Fruit fly (Drosophila melanogaster): ENCODE data around the gene Syx13.

The Syx13 gene

DNA sequence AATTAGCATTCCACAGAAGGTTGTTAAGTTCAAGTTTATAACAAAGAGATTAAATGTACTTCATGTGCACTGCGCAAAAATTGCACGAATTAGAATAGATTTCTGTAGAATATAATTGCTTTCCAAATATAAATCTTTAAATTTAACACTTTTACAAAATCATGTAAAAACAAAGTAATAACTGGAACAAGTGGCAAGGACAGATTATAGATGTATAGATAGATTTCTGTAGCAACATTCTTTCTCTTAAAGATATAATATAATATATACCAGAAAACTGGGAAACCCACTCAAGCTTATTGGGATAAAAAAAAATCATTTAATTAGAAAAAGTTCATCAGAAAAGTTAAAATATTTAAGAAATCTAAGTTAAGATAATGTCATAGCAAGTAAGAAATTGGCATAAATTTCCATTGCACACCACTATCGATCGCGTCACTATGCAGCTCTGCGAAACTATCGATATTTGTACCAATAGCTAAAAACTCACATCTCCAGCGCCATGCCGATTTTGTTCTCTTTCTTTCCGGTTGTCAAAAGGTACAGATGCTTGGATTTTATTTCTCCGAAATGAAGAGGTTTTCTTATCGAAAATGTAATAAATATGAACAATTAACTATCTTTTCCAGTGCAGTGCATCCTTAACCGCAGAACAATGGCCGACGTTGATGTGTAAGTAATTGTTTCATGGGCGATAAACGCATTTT is 21.2 kb upstream of the Syx13 start, which contains the start of gene RpS12 (continued):
- TF ChIP-seq usp (GFP tag; optimal IDR thresholded peaks at IDR 0.05) (no peak), Vsx2 (GFP tag; optimal IDR thresholded peaks at IDR 0.05; ENCODE audit: partially characterized antibody) (no peak), Jra (GFP tag; optimal IDR thresholded peaks at IDR 0.05) (peak; percentile 40), woc (GFP tag; optimal IDR thresholded peaks at IDR 0.05) (peak; percentile 61), CrebA (GFP tag; optimal IDR thresholded peaks at IDR 0.05; ENCODE audit: borderline replicate concordance) (no peak), dsf (GFP tag; optimal IDR thresholded peaks at IDR 0.05; ENCODE audit: borderline replicate concordance) (peak; percentile 40), lola (GFP tag; optimal IDR thresholded peaks at IDR 0.05) (no peak)

- no peak for TF ChIP-seq Myc (optimal IDR thresholded peaks at IDR 0.05)
- TF ChIP-seq h (GFP tag; optimal IDR thresholded peaks at IDR 0.05): no peak
- no peak for TF ChIP-seq rgr (GFP tag; optimal IDR thresholded peaks at IDR 0.05)
- no peak for TF ChIP-seq lola (GFP tag; optimal IDR thresholded peaks at IDR 0.05)
- TF ChIP-seq fru (GFP tag; optimal IDR thresholded peaks at IDR 0.05): no peak
- TF ChIP-seq Sp1 (GFP tag; optimal IDR thresholded peaks at IDR 0.05): no peak
- TF ChIP-seq ey (GFP tag; optimal IDR thresholded peaks at IDR 0.05): no peak
- no peak for TF ChIP-seq Hnf4 (GFP tag; optimal IDR thresholded peaks at IDR 0.05)
- TF ChIP-seq Abd-B (GFP tag; optimal IDR thresholded peaks at IDR 0.05): no peak
These were observed 17.9 kb upstream of the Syx13 start, which contains the start of gene Zmynd10 for dm6 chr3L:13026337-13026736. TSS of gene Zmynd10 (minus strand) at chr3L:13026437.

DNA sequence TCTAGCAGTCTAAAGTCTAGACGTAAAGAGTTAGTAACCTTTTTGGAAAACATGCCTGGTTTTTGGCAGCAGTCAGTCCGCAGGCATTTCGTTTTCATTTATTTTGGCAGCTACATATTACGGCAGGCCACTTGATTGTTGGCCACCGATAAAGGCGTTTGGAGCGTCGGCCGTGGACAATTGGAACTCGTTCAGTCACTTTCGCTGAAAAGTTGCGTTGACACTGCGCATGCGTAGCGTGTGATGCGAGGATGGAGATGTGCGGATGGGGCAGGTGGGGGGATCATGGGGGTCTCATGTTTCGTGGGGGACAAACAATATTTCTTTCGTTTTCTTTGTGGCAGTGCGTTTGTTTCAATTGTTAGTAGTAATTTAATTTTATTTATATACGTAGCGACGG is 17.4 kb upstream of the Syx13 start:
- TF ChIP-seq h (GFP tag; optimal IDR thresholded peaks at IDR 0.05) (no peak), brk (GFP tag; optimal IDR thresholded peaks at IDR 0.05) (no peak), woc (GFP tag; optimal IDR thresholded peaks at IDR 0.05) (no peak), dsf (GFP tag; optimal IDR thresholded peaks at IDR 0.05; ENCODE audit: borderline replicate concordance) (no peak), CG32264 (GFP tag; optimal IDR thresholded peaks at IDR 0.05) (no peak), ey (GFP tag; optimal IDR thresholded peaks at IDR 0.05) (no peak), psq (GFP tag; optimal IDR thresholded peaks at IDR 0.05) (no peak), CG9705 (GFP tag; optimal IDR thresholded peaks at IDR 0.05) (no peak), dmrt93B (GFP tag; optimal IDR thresholded peaks at IDR 0.05) (no peak), Rel (GFP tag; optimal IDR thresholded peaks at IDR 0.05) (no peak), Rel (tag; optimal IDR thresholded peaks at IDR 0.05) (no peak)

DNA sequence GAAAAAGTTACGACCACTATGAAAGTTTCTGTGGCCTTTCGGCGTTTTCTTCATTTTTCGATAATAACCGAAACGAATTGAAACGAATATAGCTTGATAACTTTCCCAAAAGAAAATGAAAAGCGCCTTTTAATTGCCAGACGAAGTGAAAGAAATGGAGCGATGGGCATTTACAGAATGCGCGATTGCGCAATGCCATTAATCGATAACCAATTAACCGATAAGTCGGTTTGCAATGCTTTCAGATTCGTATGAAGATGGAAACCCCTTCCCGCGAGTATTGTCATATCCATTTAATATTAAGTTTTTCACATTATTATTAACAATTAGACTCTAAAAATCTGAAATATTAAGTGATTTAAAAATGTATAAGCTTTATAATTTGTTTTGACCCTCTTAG is 16.9 kb upstream of the Syx13 start:
- TF ChIP-seq lola (GFP tag; optimal IDR thresholded peaks at IDR 0.05) (no peak), Hr83 (GFP tag; optimal IDR thresholded peaks at IDR 0.05; ENCODE audit: poor library complexity, severe bottlenecking) (no peak), sv (GFP tag; optimal IDR thresholded peaks at IDR 0.05) (no peak), Abd-B (GFP tag; optimal IDR thresholded peaks at IDR 0.05) (no peak), brk (GFP tag; optimal IDR thresholded peaks at IDR 0.05) (no peak), Vsx2 (GFP tag; optimal IDR thresholded peaks at IDR 0.05; ENCODE audit: partially characterized antibody) (no peak), GATAd (GFP tag; optimal IDR thresholded peaks at IDR 0.05) (no peak), Dfd (GFP tag; optimal IDR thresholded peaks at IDR 0.05) (no peak), CG32264 (GFP tag; optimal IDR thresholded peaks at IDR 0.05) (no peak), CG9705 (GFP tag; optimal IDR thresholded peaks at IDR 0.05) (no peak), Hr78 (GFP tag; optimal IDR thresholded peaks at IDR 0.05) (no peak), dmrt93B (GFP tag; optimal IDR thresholded peaks at IDR 0.05) (no peak), tai (GFP tag; optimal IDR thresholded peaks at IDR 0.05) (no peak), dl (GFP tag; optimal IDR thresholded peaks at IDR 0.05; ENCODE audit: insufficient read depth in 1 of 2, partially characterized antibody in 2 of 2) (no peak), Mio (GFP tag; optimal IDR thresholded peaks at IDR 0.05) (no peak), Rel (GFP tag; optimal IDR thresholded peaks at IDR 0.05) (no peak), Rel (tag; optimal IDR thresholded peaks at IDR 0.05) (no peak)

DNA sequence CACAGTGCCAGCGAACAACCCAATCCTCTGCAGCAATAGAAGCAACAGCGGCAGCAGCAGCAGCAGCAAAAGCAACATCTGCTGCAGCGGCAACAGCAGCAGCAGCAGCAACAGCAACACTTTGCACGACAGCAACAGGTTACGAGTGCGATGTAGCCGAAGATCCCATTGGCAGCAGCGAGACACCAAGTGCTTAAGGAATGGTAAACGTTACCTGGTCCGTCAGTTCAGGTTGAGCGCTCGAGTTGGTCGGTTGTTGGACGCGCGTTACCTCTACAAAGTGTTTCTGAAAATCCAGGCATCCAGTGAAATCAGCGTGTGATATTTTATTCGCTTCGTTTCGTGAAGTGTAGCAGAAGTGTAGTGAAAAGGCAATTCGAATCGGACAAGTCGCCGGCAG is 15.5 kb upstream of the Syx13 start, which contains the start of gene CG17672:
Gene CG17672, plus strand, starts transcription at position 223 of the 400 bp plus-strand sequence.
- TF ChIP-seq Dfd (GFP tag; optimal IDR thresholded peaks at IDR 0.05): peak; percentile 77
- peak; percentile 24 for TF ChIP-seq Rel (GFP tag; optimal IDR thresholded peaks at IDR 0.05)
- TF ChIP-seq Rel (tag; optimal IDR thresholded peaks at IDR 0.05): peak; percentile 9
- TF ChIP-seq fru (GFP tag; optimal IDR thresholded peaks at IDR 0.05): peak; percentile 32
- TF ChIP-seq Dif (GFP tag; optimal IDR thresholded peaks at IDR 0.05; ENCODE audit: partially characterized antibody): peak; percentile 77
- peak; percentile 38 for TF ChIP-seq Vsx2 (GFP tag; optimal IDR thresholded peaks at IDR 0.05; ENCODE audit: partially characterized antibody)
- TF ChIP-seq ey (GFP tag; optimal IDR thresholded peaks at IDR 0.05): no peak
- TF ChIP-seq Myc (optimal IDR thresholded peaks at IDR 0.05): no peak
- peak; percentile 27 for TF ChIP-seq psq (GFP tag; optimal IDR thresholded peaks at IDR 0.05)
- TF ChIP-seq dl (GFP tag; optimal IDR thresholded peaks at IDR 0.05; ENCODE audit: insufficient read depth in 1 of 2, partially characterized antibody in 2 of 2): peak in 1 of 2 experiments; percentile 6
- TF ChIP-seq rgr (GFP tag; optimal IDR thresholded peaks at IDR 0.05): peak; percentile 12
- no peak for TF ChIP-seq CrebA (GFP tag; optimal IDR thresholded peaks at IDR 0.05; ENCODE audit: borderline replicate concordance)
- peak; percentile 9 for TF ChIP-seq Hr83 (GFP tag; optimal IDR thresholded peaks at IDR 0.05; ENCODE audit: poor library complexity, severe bottlenecking)
- no peak for TF ChIP-seq Hnf4 (GFP tag; optimal IDR thresholded peaks at IDR 0.05)
- TF ChIP-seq Sp1 (GFP tag; optimal IDR thresholded peaks at IDR 0.05): peak; percentile 17
- peak; percentile 18 for TF ChIP-seq h (GFP tag; optimal IDR thresholded peaks at IDR 0.05)
